Worm (Caenorhabditis elegans) whole organism, L4 larva: ENCODE results near the gene trcs-2.

ENCODE experiments used
- F26F4.8 ChIP-seq: fragments of 200-800 bp; sonication (Bioruptor generic); conservative IDR thresholded peaks from 2 replicates; pipeline ENCODE4 v1.3.6; 2022; ENCODE audit warnings: missing genetic modification characterization, missing compliant biosample characterization
- F37D6.2 ChIP-seq: sonication (generic microtip); optimal IDR thresholded peaks from 2 replicates; lab custom pipeline; 2016; ENCODE audit warnings: mild to moderate bottlenecking, missing genetic modification characterization, missing compliant biosample characterization
- F44E2.7 ChIP-seq: fragments of 200-800 bp; sonication (Bioruptor generic); IDR thresholded peaks from 2 replicates; pipeline ENCODE4 v2.1.2; 2022; ENCODE audit warnings: missing genetic modification characterization, missing compliant biosample characterization
- T20F7.1 ChIP-seq: fragments of 200-800 bp; sonication (Bioruptor generic); optimal IDR thresholded peaks from 2 replicates; lab custom pipeline; 2018; ENCODE audit warnings: mild to moderate bottlenecking, missing genetic modification characterization, missing compliant biosample characterization
- ZK546.5 ChIP-seq, 2 experiments: sonication (generic microtip); optimal IDR thresholded peaks; 2 replicates each; lab custom pipeline; 2017; ENCODE audit warnings: missing biosample characterization in 2 of 2, missing genetic modification characterization in 2 of 2
- aha-1 ChIP-seq: fragments of 150-350 bp; peaks from one replicate; lab custom pipeline; 2014; ENCODE audit warnings: missing biosample characterization, missing genetic modification characterization
- attf-4 ChIP-seq: sonication (generic microtip); optimal IDR thresholded peaks from 3 replicates; lab custom pipeline; 2017; ENCODE audit warnings: missing biosample characterization, missing genetic modification characterization
- ceh-20 ChIP-seq: fragments of 200-800 bp; sonication (Bioruptor generic); IDR thresholded peaks from 2 replicates; pipeline ENCODE4 v1.3.6; 2022; ENCODE audit warnings: missing genetic modification reagents, missing genetic modification characterization, missing compliant biosample characterization
- ceh-62 ChIP-seq: sonication (generic microtip); optimal IDR thresholded peaks from 2 replicates; lab custom pipeline; 2017; ENCODE audit warnings: missing biosample characterization, missing genetic modification characterization
- cey-2 ChIP-seq: sonication (generic microtip); optimal IDR thresholded peaks from 3 replicates; lab custom pipeline; 2017; ENCODE audit warnings: missing genetic modification characterization, mild to moderate bottlenecking, missing compliant biosample characterization, antibody characterized with exemption, borderline replicate concordance; ENCODE audit not compliant: insufficient read depth
- ctbp-1 ChIP-seq: fragments of 200-800 bp; sonication (Bioruptor generic); IDR thresholded peaks from 2 replicates; pipeline ENCODE4 v1.3.6; 2022; ENCODE audit warnings: missing genetic modification reagents, missing genetic modification characterization, missing compliant biosample characterization
- daf-12 ChIP-seq: fragments of 150-350 bp; optimal IDR thresholded peaks from 2 replicates; lab custom pipeline; 2014; ENCODE audit warnings: missing biosample characterization, missing genetic modification reagents, missing genetic modification characterization
- daf-16 ChIP-seq, 3 experiments: sonication (generic microtip); optimal IDR thresholded peaks; 2 replicates each; lab custom pipeline; 2016 to 2017; ENCODE audit warnings: missing genetic modification characterization in 3 of 3, missing genetic modification reagents in 3 of 3, mild to moderate bottlenecking in 2 of 3, missing compliant biosample characterization in 2 of 3, missing biosample characterization in 1 of 3, moderate library complexity in 1 of 3
- daf-8 ChIP-seq: fragments of 200-800 bp; sonication (Bioruptor generic); IDR thresholded peaks from 2 replicates; pipeline ENCODE4 v1.3.6; 2022; ENCODE audit warnings: missing genetic modification characterization, missing compliant biosample characterization
- dpl-1 ChIP-seq: fragments of 150-350 bp; optimal IDR thresholded peaks from 2 replicates; lab custom pipeline; 2014; ENCODE audit warnings: missing biosample characterization, missing genetic modification reagents, missing genetic modification characterization
- dve-1 ChIP-seq: sonication (generic microtip); optimal IDR thresholded peaks from 2 replicates; lab custom pipeline; 2017; ENCODE audit warnings: antibody characterized with exemption, mild to moderate bottlenecking, missing genetic modification characterization, missing compliant biosample characterization; ENCODE audit not compliant: insufficient read depth
- egl-43 ChIP-seq: fragments of 200-800 bp; sonication (Bioruptor generic); IDR thresholded peaks from 2 replicates; pipeline ENCODE4 v1.3.6; 2022; ENCODE audit warnings: missing genetic modification reagents, missing genetic modification characterization, missing compliant biosample characterization
- fkh-10 ChIP-seq: fragments of 150-350 bp; optimal IDR thresholded peaks from 2 replicates; lab custom pipeline; 2014; ENCODE audit warnings: missing biosample characterization, missing genetic modification reagents, missing genetic modification characterization
- hif-1 ChIP-seq, 2 experiments: sonication (generic microtip); optimal IDR thresholded peaks; 2 replicates each; lab custom pipeline; 2016 to 2017; ENCODE audit warnings: missing compliant biosample characterization in 2 of 2, missing genetic modification characterization in 2 of 2, missing genetic modification reagents in 2 of 2, missing genotype in 2 of 2, mild to moderate bottlenecking in 1 of 2
- hlh-11 ChIP-seq: fragments of 200-800 bp; sonication (Bioruptor generic); optimal IDR thresholded peaks from 2 replicates; lab custom pipeline; 2018; ENCODE audit warnings: mild to moderate bottlenecking, missing genetic modification characterization, missing compliant biosample characterization
- hlh-30 ChIP-seq: sonication (generic microtip); optimal IDR thresholded peaks from 2 replicates; lab custom pipeline; 2017; ENCODE audit warnings: antibody characterized with exemption, mild to moderate bottlenecking, missing genetic modification characterization, missing compliant biosample characterization; ENCODE audit not compliant: insufficient read depth
- lim-7 ChIP-seq: fragments of 200-800 bp; sonication (Bioruptor generic); IDR thresholded peaks from 2 replicates; pipeline ENCODE4 v1.3.6; 2022; ENCODE audit warnings: missing genetic modification characterization, missing compliant biosample characterization
- lin-1 ChIP-seq: fragments of 200-800 bp; sonication (Bioruptor generic); IDR thresholded peaks from 2 replicates; pipeline ENCODE4 v1.3.6; 2022; ENCODE audit warnings: missing genetic modification reagents, missing genetic modification characterization, missing compliant biosample characterization
- lin-13 ChIP-seq: fragments of 150-350 bp; optimal IDR thresholded peaks from 2 replicates; lab custom pipeline; 2014; ENCODE audit warnings: missing biosample characterization, missing genetic modification reagents, missing genetic modification characterization
- lin-29 ChIP-seq: fragments of 200-800 bp; sonication (Bioruptor generic); IDR thresholded peaks from 2 replicates; pipeline ENCODE4 v1.3.6; 2022; ENCODE audit warnings: missing genetic modification reagents, missing genetic modification characterization, missing compliant biosample characterization
- lin-39 ChIP-seq: fragments of 150-350 bp; optimal IDR thresholded peaks from 2 replicates; lab custom pipeline; 2014; ENCODE audit warnings: missing biosample characterization, missing genetic modification reagents, missing genetic modification characterization
- lsy-2 ChIP-seq, 2 experiments: fragments of 150-350 bp in 1 of 2; sonication (generic microtip) in 1 of 2; optimal IDR thresholded peaks; 2 replicates each; lab custom pipeline; 2014 to 2017; ENCODE audit warnings: missing biosample characterization in 2 of 2, missing genetic modification characterization in 2 of 2
- mdl-1 ChIP-seq, 2 experiments: fragments of 150-350 bp in 1 of 2; sonication (generic microtip) in 1 of 2; optimal IDR thresholded peaks; 2 replicates each; lab custom pipeline; 2014 to 2017; ENCODE audit warnings: missing biosample characterization in 2 of 2, missing genetic modification characterization in 2 of 2
- mdt-29 ChIP-seq: fragments of 200-800 bp; sonication (Bioruptor generic); IDR thresholded peaks from 2 replicates; pipeline ENCODE4 v1.3.6; 2022; ENCODE audit warnings: missing genetic modification reagents, missing genetic modification characterization, missing compliant biosample characterization
- mxl-2 ChIP-seq: fragments of 200-800 bp; sonication (Bioruptor generic); conservative IDR thresholded peaks from 2 replicates; pipeline ENCODE4 v1.3.6; 2022; ENCODE audit warnings: missing genetic modification reagents, missing genetic modification characterization, missing compliant biosample characterization
- mxl-3 ChIP-seq: fragments of 200-800 bp; sonication (Bioruptor generic); optimal IDR thresholded peaks from 2 replicates; lab custom pipeline; 2018; ENCODE audit warnings: mild to moderate bottlenecking, missing genetic modification characterization, missing compliant biosample characterization
- nhr-102 ChIP-seq: sonication (generic microtip); optimal IDR thresholded peaks from 2 replicates; lab custom pipeline; 2016; ENCODE audit warnings: mild to moderate bottlenecking, missing genetic modification characterization, moderate library complexity, missing compliant biosample characterization
- nhr-11 ChIP-seq: fragments of 150-350 bp; optimal IDR thresholded peaks from 2 replicates; lab custom pipeline; 2014; ENCODE audit warnings: missing biosample characterization, missing genetic modification characterization
- nhr-237 ChIP-seq: sonication (generic microtip); optimal IDR thresholded peaks from 2 replicates; lab custom pipeline; 2017; ENCODE audit warnings: missing biosample characterization, missing genetic modification characterization
- nhr-25 ChIP-seq: sonication (generic microtip); optimal IDR thresholded peaks from 2 replicates; lab custom pipeline; 2017; ENCODE audit warnings: missing genetic modification characterization, mild to moderate bottlenecking, missing compliant biosample characterization, antibody characterized with exemption, moderate library complexity, borderline replicate concordance; ENCODE audit not compliant: insufficient read depth
- nhr-28 ChIP-seq: fragments of 150-350 bp; optimal IDR thresholded peaks from 2 replicates; lab custom pipeline; 2014; ENCODE audit warnings: missing biosample characterization, missing genetic modification characterization
- nhr-41 ChIP-seq: fragments of 200-800 bp; sonication (Bioruptor generic); IDR thresholded peaks from 2 replicates; pipeline ENCODE4 v1.3.6; 2022; ENCODE audit warnings: missing genetic modification reagents, missing genetic modification characterization, missing compliant biosample characterization
- nhr-48 ChIP-seq: sonication (generic microtip); optimal IDR thresholded peaks from 2 replicates; lab custom pipeline; 2016; ENCODE audit warnings: mild to moderate bottlenecking, missing genetic modification characterization, missing compliant biosample characterization
- php-3 ChIP-seq: fragments of 200-800 bp; sonication (Bioruptor generic); IDR thresholded peaks from 2 replicates; pipeline ENCODE4 v1.3.6; 2022; ENCODE audit warnings: missing genetic modification reagents, missing genetic modification characterization, missing compliant biosample characterization
- pqm-1 ChIP-seq: sonication (generic microtip); optimal IDR thresholded peaks from 2 replicates; lab custom pipeline; 2017; ENCODE audit warnings: missing biosample characterization, missing genetic modification characterization
- saeg-2 ChIP-seq: fragments of 200-800 bp; sonication (Bioruptor generic); IDR thresholded peaks from 2 replicates; pipeline ENCODE4 v1.3.6; 2022; ENCODE audit warnings: missing genetic modification reagents, missing genetic modification characterization, missing compliant biosample characterization
- spr-3 ChIP-seq: fragments of 200-800 bp; sonication (Bioruptor generic); optimal IDR thresholded peaks from 2 replicates; lab custom pipeline; 2018; ENCODE audit warnings: mild to moderate bottlenecking, missing genetic modification characterization, missing compliant biosample characterization
- tra-1 ChIP-seq: fragments of 200-800 bp; sonication (Bioruptor generic); IDR thresholded peaks from 2 replicates; pipeline ENCODE4 v1.3.6; 2022; ENCODE audit warnings: missing genetic modification reagents, missing genetic modification characterization, missing compliant biosample characterization
- unc-130 ChIP-seq: sonication (generic microtip); optimal IDR thresholded peaks from 2 replicates; lab custom pipeline; 2016; ENCODE audit warnings: missing genetic modification reagents, missing genetic modification characterization, missing compliant biosample characterization
- vab-7 ChIP-seq: fragments of 200-800 bp; sonication (Bioruptor generic); IDR thresholded peaks from 2 replicates; pipeline ENCODE4 v1.3.6; 2022; ENCODE audit warnings: missing genetic modification reagents, missing genetic modification characterization, missing compliant biosample characterization
- ztf-7 ChIP-seq: fragments of 150-350 bp; optimal IDR thresholded peaks from 2 replicates; lab custom pipeline; 2014; ENCODE audit warnings: missing biosample characterization, missing genetic modification characterization

trcs-2 gene

DNA sequence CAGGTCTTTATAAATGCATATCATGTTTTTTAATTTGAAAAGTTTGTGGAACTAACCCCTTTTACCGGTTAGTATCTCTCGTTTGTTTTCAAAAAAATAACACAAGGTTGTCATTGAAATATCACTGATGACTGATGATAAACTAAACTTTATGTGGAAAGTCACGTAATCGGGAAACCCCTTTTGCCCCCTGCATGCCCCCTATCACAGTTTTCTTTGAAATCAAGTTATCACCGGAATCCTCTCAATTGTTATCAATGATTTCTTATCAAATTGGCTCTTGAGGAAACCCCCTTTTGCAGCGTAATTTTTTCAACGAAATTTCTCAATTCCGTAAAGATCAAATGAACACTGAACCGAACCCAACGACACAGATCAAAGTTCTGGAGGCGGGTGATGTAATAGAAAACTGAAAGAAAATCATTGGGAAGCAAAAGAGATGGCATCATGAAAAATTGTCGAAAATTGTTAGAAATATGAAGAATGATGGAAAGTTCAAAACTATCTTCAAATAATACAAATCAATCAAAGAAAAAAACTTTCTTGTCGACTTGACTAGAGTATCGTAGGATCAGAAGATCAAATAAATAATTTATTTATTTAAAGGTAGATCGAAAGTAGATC lies 18.2 kb downstream of the trcs-2 start (continued):
- TF ChIP-seq dpl-1 (no peak), nhr-11 (tag; lab: Kevin White, UChicago) (peak; percentile 14), saeg-2 (GFP tag; lab: Robert Waterston, UW) (0 out of 2 replicates have a peak, but pooled peaks have one; percentile 34), mxl-2 (no peak), daf-16 (GFP tag; optimal IDR thresholded peaks at IDR 0.05; lab: Kevin White, UChicago) (no peak), daf-16 (tag; optimal IDR thresholded peaks at IDR 0.05; lab: Kevin White, UChicago) (peak; percentile 83), aha-1 (peak; percentile 98), ceh-20 (GFP tag; lab: Robert Waterston, UW) (peak; percentile 40; the same call in 1 of the 2 replicates)
- TF ChIP-seq, all 104 proteins: peak for 25

DNA sequence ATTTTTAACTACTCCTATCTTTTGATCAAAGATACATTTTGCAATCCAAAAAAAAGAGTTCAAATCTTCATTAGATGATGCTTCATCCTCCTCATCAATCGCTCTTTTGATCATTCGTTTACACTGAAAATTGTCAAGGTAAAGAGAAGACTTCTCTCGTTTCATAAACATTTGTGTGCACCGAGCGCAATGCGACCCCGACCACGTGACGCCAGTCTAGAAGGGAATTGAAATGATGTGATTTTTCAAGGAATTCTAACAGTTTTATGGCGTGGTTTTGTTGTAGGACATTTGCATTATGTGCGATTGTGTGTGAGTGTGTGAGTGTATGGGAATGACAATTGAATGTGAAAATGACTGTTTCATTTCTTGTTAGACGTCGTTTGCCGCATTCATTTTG lies 19.0 kb downstream of the trcs-2 start:
- TF ChIP-seq php-3 (GFP tag; lab: Robert Waterston, UW) (0 out of 2 replicates have a peak, but pooled peaks have one; percentile 5), nhr-48 (peak; percentile 55), F37D6.2 (tag; lab: Kevin White, UChicago) (no peak), lin-13 (GFP tag; lab: Kevin White, UChicago) (no peak), spr-3 (GFP tag; lab: Kevin White, UChicago) (no peak), lin-39 (tag; lab: Kevin White, UChicago) (no peak), mdt-29 (GFP tag; lab: Robert Waterston, UW) (no peak), lim-7 (GFP tag; lab: Robert Waterston, UW) (no peak), pqm-1 (tag; lab: Kevin White, UChicago) (no peak), egl-43 (GFP tag; lab: Robert Waterston, UW) (no peak), cey-2 (tag; lab: Kevin White, UChicago) (no peak), fkh-10 (GFP tag; lab: Kevin White, UChicago) (no peak), mxl-3 (GFP tag; lab: Kevin White, UChicago) (peak; percentile 49), nhr-25 (no peak), nhr-28 (tag; lab: Kevin White, UChicago) (peak; percentile 16), F44E2.7 (GFP tag; lab: Robert Waterston, UW) (no peak), lsy-2 (tag; optimal IDR thresholded peaks at IDR 0.05; lab: Kevin White, UChicago) (peak in 1 of 2 experiments; percentile 39), ceh-62 (tag; lab: Kevin White, UChicago) (no peak), daf-16 (GFP tag; optimal IDR thresholded peaks at IDR 0.05; lab: Kevin White, UChicago) (peak in 1 of 2 experiments; percentile 48), daf-16 (tag; optimal IDR thresholded peaks at IDR 0.05; lab: Kevin White, UChicago) (peak; percentile 40), dve-1 (peak; percentile 20), aha-1 (peak; percentile 97), dpl-1 (no peak), ceh-20 (GFP tag; lab: Robert Waterston, UW) (peak; percentile 45; the same call in 1 of the 2 replicates), lin-1 (GFP tag; lab: Robert Waterston, UW) (no peak; the same call in 1 of the 2 replicates), F26F4.8 (GFP tag; lab: Robert Waterston, UW) (no peak), mdl-1 (tag; optimal IDR thresholded peaks at IDR 0.05; lab: Kevin White, UChicago) (peak in 1 of 2 experiments; percentile 54), hlh-30 (tag; lab: Kevin White, UChicago) (peak; percentile 73), nhr-41 (GFP tag; lab: Robert Waterston, UW) (no peak), unc-130 (no peak), ctbp-1 (no peak), lin-29 (GFP tag; lab: Robert Waterston, UW) (no peak), ztf-7 (tag; lab: Kevin White, UChicago) (no peak), hlh-11 (tag; lab: Kevin White, UChicago) (peak; percentile 62), attf-4 (tag; lab: Kevin White, UChicago) (no peak), daf-12 (tag; lab: Kevin White, UChicago) (no peak), nhr-11 (tag; lab: Kevin White, UChicago) (peak; percentile 26), hif-1 (tag; optimal IDR thresholded peaks at IDR 0.05; lab: Kevin White, UChicago) (peak in 1 of 2 experiments; percentile 58), tra-1 (GFP tag; lab: Robert Waterston, UW) (peak; percentile 49; the same call in 1 of the 2 replicates), ZK546.5 (tag; optimal IDR thresholded peaks at IDR 0.05; lab: Kevin White, UChicago) (no peak), T20F7.1 (GFP tag; lab: Kevin White, UChicago) (no peak), vab-7 (no peak), daf-8 (GFP tag; lab: Robert Waterston, UW) (no peak), nhr-237 (tag; lab: Kevin White, UChicago) (no peak), nhr-102 (tag; lab: Kevin White, UChicago) (no peak)
